Worm (Caenorhabditis elegans): ENCODE data around the gene F14D7.1.

DNA sequence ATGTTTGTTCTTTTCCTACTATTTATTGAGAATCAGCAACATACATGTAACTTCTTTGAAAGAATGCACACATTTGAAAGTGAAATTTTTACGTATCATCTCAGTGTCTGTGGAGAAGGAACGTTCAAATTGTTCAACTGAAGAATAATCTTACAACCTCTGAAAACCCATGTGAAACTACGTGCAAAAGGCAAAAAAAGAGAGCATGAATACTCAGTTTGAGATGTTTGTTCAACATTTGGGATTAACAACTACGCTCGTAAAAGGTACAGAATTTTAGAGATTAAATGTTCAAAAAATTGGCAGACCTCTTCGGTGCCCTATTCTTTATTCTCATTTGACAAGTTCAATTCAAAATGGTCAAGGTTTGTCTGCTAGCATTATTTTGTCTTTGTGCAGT, 37.2 kb downstream of the F14D7.1 start, which contains the start of gene K02E11.5:
- no peak for TF ChIP-seq nhr-6 (tag; optimal IDR thresholded peaks at IDR 0.05)
- no peak for TF ChIP-seq snpc-1.2 (GFP tag; IDR thresholded peaks at IDR 0.05)
- no peak for TF ChIP-seq daf-8 (GFP tag; IDR thresholded peaks at IDR 0.05)

Measured in whole organism, L4 larva.